Fruit fly (Drosophila melanogaster) whole organism, adult: ENCODE measurements around the gene tgo.

Experiments used
- CG11617 ChIP-seq: fragments of 200-800 bp; sonication (Bioruptor generic); optimal IDR thresholded peaks from 2 replicates; lab custom pipeline; 2017; ENCODE audit warnings: mild to moderate bottlenecking, missing biosample characterization, missing genetic modification reagents, missing genetic modification characterization
- CG12768 ChIP-seq: fragments of 200-800 bp; sonication (Bioruptor generic); optimal IDR thresholded peaks from 2 replicates; lab custom pipeline; 2017; ENCODE audit warnings: missing biosample characterization, missing genetic modification characterization, mild to moderate bottlenecking, moderate library complexity, missing genetic modification reagents
- CG14711 ChIP-seq: fragments of 200-800 bp; sonication (Bioruptor generic); optimal IDR thresholded peaks from 2 replicates; lab custom pipeline; 2018; ENCODE audit warnings: missing biosample characterization, mild to moderate bottlenecking, missing genetic modification characterization, moderate library complexity
- CG1620 ChIP-seq: fragments of 200-800 bp; sonication (Bioruptor generic); optimal IDR thresholded peaks from 2 replicates; lab custom pipeline; 2016; ENCODE audit warnings: missing biosample characterization, missing genetic modification characterization
- CG33017 ChIP-seq: fragments of 200-800 bp; sonication (Bioruptor generic); optimal IDR thresholded peaks from 2 replicates; lab custom pipeline; 2018; ENCODE audit warnings: missing biosample characterization, mild to moderate bottlenecking, missing genetic modification characterization, moderate library complexity
- CG5204 ChIP-seq: fragments of 200-800 bp; sonication (Bioruptor generic); optimal IDR thresholded peaks from 2 replicates; lab custom pipeline; 2016; ENCODE audit warnings: missing biosample characterization, missing genetic modification characterization
- CG7045 ChIP-seq: fragments of 200-800 bp; sonication (Bioruptor generic); optimal IDR thresholded peaks from 2 replicates; lab custom pipeline; 2017; ENCODE audit warnings: missing biosample characterization, mild to moderate bottlenecking, missing genetic modification characterization
- CG7101 ChIP-seq: fragments of 200-800 bp; sonication (Bioruptor generic); optimal IDR thresholded peaks from 2 replicates; lab custom pipeline; 2018; ENCODE audit warnings: missing biosample characterization, mild to moderate bottlenecking, missing genetic modification characterization, moderate library complexity
- Clk ChIP-seq: fragments of 200-800 bp; sonication (Bioruptor generic); optimal IDR thresholded peaks from 2 replicates; lab custom pipeline; 2017; ENCODE audit warnings: missing biosample characterization, missing genetic modification characterization
- Crg-1 ChIP-seq: fragments of 200-800 bp; sonication (Bioruptor generic); optimal IDR thresholded peaks from 2 replicates; lab custom pipeline; 2016; ENCODE audit warnings: missing biosample characterization, missing genetic modification characterization
- Hr96 ChIP-seq: fragments of 200-800 bp; sonication (Bioruptor generic); optimal IDR thresholded peaks from 2 replicates; lab custom pipeline; 2016; ENCODE audit warnings: missing biosample characterization, missing genetic modification characterization
- Mnt ChIP-seq: fragments of 200-800 bp; sonication (Bioruptor generic); optimal IDR thresholded peaks from 2 replicates; lab custom pipeline; 2016; ENCODE audit warnings: missing biosample characterization, mild to moderate bottlenecking, missing genetic modification characterization
- bab1 ChIP-seq: fragments of 200-800 bp; sonication (Bioruptor generic); optimal IDR thresholded peaks from 3 replicates; lab custom pipeline; 2019; ENCODE audit warnings: missing biosample characterization, mild to moderate bottlenecking, missing genetic modification characterization, moderate library complexity
- cic ChIP-seq: fragments of 200-800 bp; sonication (Bioruptor generic); optimal IDR thresholded peaks from 2 replicates; lab custom pipeline; 2017; ENCODE audit warnings: missing biosample characterization, mild to moderate bottlenecking, missing genetic modification characterization, moderate library complexity
- cnc ChIP-seq, 2 experiments: fragments of >200 bp; optimal IDR thresholded peaks; 2 replicates each; lab custom pipeline; 2017
- kay ChIP-seq: fragments of 200-800 bp; sonication (Bioruptor generic); peaks from one replicate; lab custom pipeline; 2016; ENCODE audit warnings: missing biosample characterization, missing genetic modification characterization, borderline replicate concordance
- ovo ChIP-seq: fragments of 200-800 bp; sonication (Bioruptor generic); optimal IDR thresholded peaks from 2 replicates; lab custom pipeline; 2016; ENCODE audit warnings: missing biosample characterization, missing genetic modification characterization
- pad ChIP-seq: fragments of 200-800 bp; sonication (Bioruptor generic); optimal IDR thresholded peaks from 3 replicates; lab custom pipeline; 2017; ENCODE audit warnings: missing biosample characterization, missing genetic modification characterization, mild to moderate bottlenecking, moderate library complexity, missing genetic modification reagents
- tj ChIP-seq: fragments of 200-800 bp; sonication (Bioruptor generic); optimal IDR thresholded peaks from 3 replicates; lab custom pipeline; 2017; ENCODE audit warnings: missing biosample characterization, mild to moderate bottlenecking, missing genetic modification characterization, moderate library complexity
- toe ChIP-seq: fragments of 200-800 bp; sonication (Bioruptor generic); optimal IDR thresholded peaks from 2 replicates; lab custom pipeline; 2016; ENCODE audit warnings: missing biosample characterization, missing genetic modification characterization

Gene tgo

dm6 chr3R:9007258-9007657 is 12.6 kb downstream of the tgo start:
- TF ChIP-seq toe (GFP tag; lab: Kevin White, UChicago) = no peak
- no peak for TF ChIP-seq kay (GFP tag; lab: Kevin White, UChicago)
- TF ChIP-seq cic = no peak
- TF ChIP-seq CG14711 (tag; lab: Kevin White, UChicago) = no peak
- no peak for TF ChIP-seq pad (GFP tag; lab: Kevin White, UChicago)
- TF ChIP-seq cnc (optimal IDR thresholded peaks at IDR 0.05; lab: Kevin White, UChicago) = no peak

- TF ChIP-seq ovo (no peak), bab1 (GFP tag; lab: Kevin White, UChicago) (no peak), Clk (GFP tag; lab: Kevin White, UChicago) (no peak), CG7045 (GFP tag; lab: Kevin White, UChicago) (no peak), Mnt (GFP tag; lab: Kevin White, UChicago) (peak; percentile 4)
Measured at dm6 chr3R:9006129-9006528, 13.7 kb downstream of the tgo start, which contains the start of the genes Prosbeta3 and Iru. Gene Prosbeta3 (minus strand): TSS chr3R:9006226. Gene Iru (plus strand): TSS chr3R:9006456.

- TF ChIP-seq Crg-1 (GFP tag; lab: Kevin White, UChicago) (no peak), cic (no peak), toe (GFP tag; lab: Kevin White, UChicago) (no peak), CG1620 (GFP tag; lab: Kevin White, UChicago) (no peak), CG12768 (GFP tag; lab: Kevin White, UChicago) (no peak), CG11617 (GFP tag; lab: Kevin White, UChicago) (no peak), bab1 (GFP tag; lab: Kevin White, UChicago) (peak; percentile 34), cnc (optimal IDR thresholded peaks at IDR 0.05; lab: Kevin White, UChicago) (no peak), CG7045 (GFP tag; lab: Kevin White, UChicago) (no peak), pad (GFP tag; lab: Kevin White, UChicago) (no peak), Clk (GFP tag; lab: Kevin White, UChicago) (no peak), Hr96 (GFP tag; lab: Kevin White, UChicago) (no peak), CG14711 (tag; lab: Kevin White, UChicago) (no peak), tj (no peak), CG5204 (GFP tag; lab: Kevin White, UChicago) (no peak), ovo (no peak), kay (GFP tag; lab: Kevin White, UChicago) (no peak), Mnt (GFP tag; lab: Kevin White, UChicago) (peak; percentile 39)
Measured at dm6 chr3R:9003600-9004223, 16.1 kb downstream of the tgo start, which contains the start of the genes CG31100 and CG11980. Gene CG31100 (minus strand): TSS chr3R:9003650. Gene CG11980 (plus strand): TSS chr3R:9004017.

dm6 chr3R:9002542-9002941 is 17.3 kb downstream of the tgo start:
- peak; percentile 34 for TF ChIP-seq CG7101
- TF ChIP-seq CG33017 = no peak

dm6 chr3R:9001720-9002240 is 18.0 kb downstream of the tgo start:
- TF ChIP-seq CG11617 (GFP tag; lab: Kevin White, UChicago) (no peak), ovo (peak; percentile 56)

dm6 chr3R:8998243-8998642 is 21.6 kb downstream of the tgo start:
- TF ChIP-seq Crg-1 (GFP tag; lab: Kevin White, UChicago) = no peak
- no peak for TF ChIP-seq Mnt (GFP tag; lab: Kevin White, UChicago)
- TF ChIP-seq toe (GFP tag; lab: Kevin White, UChicago) = no peak
- no peak for TF ChIP-seq tj
- TF ChIP-seq Clk (GFP tag; lab: Kevin White, UChicago) = no peak
- no peak for TF ChIP-seq CG1620 (GFP tag; lab: Kevin White, UChicago)
- no peak for TF ChIP-seq CG11617 (GFP tag; lab: Kevin White, UChicago)
- TF ChIP-seq kay (GFP tag; lab: Kevin White, UChicago) = no peak
- no peak for TF ChIP-seq ovo
- no peak for TF ChIP-seq CG14711 (tag; lab: Kevin White, UChicago)
- TF ChIP-seq Hr96 (GFP tag; lab: Kevin White, UChicago) = no peak
- TF ChIP-seq CG5204 (GFP tag; lab: Kevin White, UChicago) = no peak
- no peak for TF ChIP-seq bab1 (GFP tag; lab: Kevin White, UChicago)
- TF ChIP-seq CG7101 = no peak

- TF ChIP-seq CG5204 (GFP tag; lab: Kevin White, UChicago) (no peak), ovo (no peak), CG7101 (no peak), Hr96 (GFP tag; lab: Kevin White, UChicago) (no peak), cic (no peak), toe (GFP tag; lab: Kevin White, UChicago) (no peak), CG14711 (tag; lab: Kevin White, UChicago) (no peak), bab1 (GFP tag; lab: Kevin White, UChicago) (no peak), CG1620 (GFP tag; lab: Kevin White, UChicago) (no peak), Crg-1 (GFP tag; lab: Kevin White, UChicago) (no peak), CG7045 (GFP tag; lab: Kevin White, UChicago) (no peak), Clk (GFP tag; lab: Kevin White, UChicago) (no peak), pad (GFP tag; lab: Kevin White, UChicago) (no peak), cnc (optimal IDR thresholded peaks at IDR 0.05; lab: Kevin White, UChicago) (no peak), CG11617 (GFP tag; lab: Kevin White, UChicago) (no peak), CG12768 (GFP tag; lab: Kevin White, UChicago) (no peak)
Measured at dm6 chr3R:8997397-8997796, 22.4 kb downstream of the tgo start, which contains the start of gene CG11977. Gene CG11977 (plus strand): TSS chr3R:8997697.
